Worm (Caenorhabditis elegans) whole organism, L4 larva: ENCODE data around the gene fbxa-127.
A peak's percentile ranks its signal among the peaks of the same experiment; 100 is the strongest.

Source experiments
- F26F4.8 ChIP-seq: fragments of 200-800 bp; sonication (Bioruptor generic); conservative IDR thresholded peaks from 2 replicates; pipeline ENCODE4 v1.3.6; 2022; ENCODE audit warnings: missing genetic modification characterization, missing compliant biosample characterization
- T26A8.4 ChIP-seq: fragments of 200-800 bp; sonication (Bioruptor generic); IDR thresholded peaks from 2 replicates; pipeline ENCODE4 v1.3.6; 2022; ENCODE audit warnings: missing genetic modification characterization, missing compliant biosample characterization
- aha-1 ChIP-seq: fragments of 150-350 bp; peaks from one replicate; lab custom pipeline; 2014; ENCODE audit warnings: missing biosample characterization, missing genetic modification characterization
- arid-1 ChIP-seq: fragments of 200-800 bp; sonication (Bioruptor generic); conservative IDR thresholded peaks from 2 replicates; pipeline ENCODE4 v1.3.6; 2022; ENCODE audit warnings: missing genetic modification reagents, missing genetic modification characterization, missing compliant biosample characterization
- attf-4 ChIP-seq: sonication (generic microtip); optimal IDR thresholded peaks from 3 replicates; lab custom pipeline; 2017; ENCODE audit warnings: missing biosample characterization, missing genetic modification characterization
- ceh-32 ChIP-seq: sonication (generic microtip); optimal IDR thresholded peaks from 2 replicates; lab custom pipeline; 2016; ENCODE audit warnings: mild to moderate bottlenecking, missing genetic modification characterization, missing compliant biosample characterization; ENCODE audit not compliant: poor library complexity
- ceh-62 ChIP-seq: sonication (generic microtip); optimal IDR thresholded peaks from 2 replicates; lab custom pipeline; 2017; ENCODE audit warnings: missing biosample characterization, missing genetic modification characterization
- ceh-82 ChIP-seq: sonication (generic microtip); optimal IDR thresholded peaks from 2 replicates; lab custom pipeline; 2017; ENCODE audit warnings: missing biosample characterization, missing genetic modification characterization
- daf-8 ChIP-seq: fragments of 200-800 bp; sonication (Bioruptor generic); IDR thresholded peaks from 2 replicates; pipeline ENCODE4 v1.3.6; 2022; ENCODE audit warnings: missing genetic modification characterization, missing compliant biosample characterization
- duxl-1 ChIP-seq: sonication (generic microtip); optimal IDR thresholded peaks from 2 replicates; lab custom pipeline; 2016; ENCODE audit warnings: mild to moderate bottlenecking, missing genetic modification characterization, moderate library complexity, missing compliant biosample characterization; ENCODE audit not compliant: poor library complexity
- fos-1 ChIP-seq: fragments of 150-350 bp; optimal IDR thresholded peaks from 2 replicates; lab custom pipeline; 2014; ENCODE audit warnings: missing biosample characterization, missing genetic modification characterization
- hlh-30 ChIP-seq: sonication (generic microtip); optimal IDR thresholded peaks from 2 replicates; lab custom pipeline; 2017; ENCODE audit warnings: antibody characterized with exemption, mild to moderate bottlenecking, missing genetic modification characterization, missing compliant biosample characterization; ENCODE audit not compliant: insufficient read depth
- lin-1 ChIP-seq: fragments of 200-800 bp; sonication (Bioruptor generic); IDR thresholded peaks from 2 replicates; pipeline ENCODE4 v1.3.6; 2022; ENCODE audit warnings: missing genetic modification reagents, missing genetic modification characterization, missing compliant biosample characterization
- lin-15B ChIP-seq: fragments of 150-350 bp; sonication (generic microtip); optimal IDR thresholded peaks from 3 replicates; lab custom pipeline; 2014; ENCODE audit warnings: missing biosample characterization, missing genetic modification characterization
- lin-38 ChIP-seq: fragments of 200-800 bp; sonication (Bioruptor generic); IDR thresholded peaks from 2 replicates; pipeline ENCODE4 v1.3.6; 2022; ENCODE audit warnings: missing genetic modification reagents, missing genetic modification characterization, missing compliant biosample characterization
- lir-3 ChIP-seq: sonication (generic microtip); optimal IDR thresholded peaks from 2 replicates; lab custom pipeline; 2016; ENCODE audit warnings: mild to moderate bottlenecking, missing genetic modification characterization, missing compliant biosample characterization
- madf-9 ChIP-seq: fragments of 200-800 bp; sonication (Bioruptor generic); conservative IDR thresholded peaks from 2 replicates; pipeline ENCODE4 v1.3.6; 2022; ENCODE audit warnings: missing genetic modification reagents, missing genetic modification characterization, missing compliant biosample characterization
- nhr-11 ChIP-seq: fragments of 150-350 bp; optimal IDR thresholded peaks from 2 replicates; lab custom pipeline; 2014; ENCODE audit warnings: missing biosample characterization, missing genetic modification characterization
- nhr-237 ChIP-seq: sonication (generic microtip); optimal IDR thresholded peaks from 2 replicates; lab custom pipeline; 2017; ENCODE audit warnings: missing biosample characterization, missing genetic modification characterization
- tra-1 ChIP-seq: fragments of 200-800 bp; sonication (Bioruptor generic); IDR thresholded peaks from 2 replicates; pipeline ENCODE4 v1.3.6; 2022; ENCODE audit warnings: missing genetic modification reagents, missing genetic modification characterization, missing compliant biosample characterization
- unc-130 ChIP-seq: sonication (generic microtip); optimal IDR thresholded peaks from 2 replicates; lab custom pipeline; 2016; ENCODE audit warnings: missing genetic modification reagents, missing genetic modification characterization, missing compliant biosample characterization
- unc-62 ChIP-seq, 3 experiments: fragments of 150-350 bp in 1 of 3; sonication (generic microtip); optimal IDR thresholded peaks in 2 of 3; peaks in 1 of 3; 1 replicate in 1 of 3; 2 replicates in 2 of 3; lab custom pipeline; 2014 to 2017; ENCODE audit warnings: missing biosample characterization in 3 of 3, missing genetic modification characterization in 3 of 3, missing genetic modification reagents in 3 of 3, missing genotype in 1 of 3
- zfp-2 ChIP-seq: sonication (generic microtip); optimal IDR thresholded peaks from 2 replicates; lab custom pipeline; 2016; ENCODE audit warnings: mild to moderate bottlenecking, missing genetic modification characterization, missing compliant biosample characterization
- ztf-11 ChIP-seq: fragments of 150-350 bp; optimal IDR thresholded peaks from 2 replicates; lab custom pipeline; 2014; ENCODE audit warnings: missing biosample characterization, missing genetic modification characterization

Gene fbxa-127

ce11 chrV:16759937-16760336 is 31.4 kb downstream of the fbxa-127 start:
- TF ChIP-seq unc-130 (no peak), ceh-62 (no peak), T26A8.4 (no peak), aha-1 (tag; lab: Kevin White, UChicago) (peak; percentile 6)
- TF ChIP-seq, all 104 proteins: peak for 1

ce11 chrV:16774428-16774827 is 45.9 kb downstream of the fbxa-127 start:
- no peak for TF ChIP-seq F26F4.8
- no peak for TF ChIP-seq zfp-2 (tag; lab: Kevin White, UChicago)
- TF ChIP-seq nhr-11 (tag; lab: Kevin White, UChicago), result no peak
- no peak for TF ChIP-seq nhr-237 (tag; lab: Kevin White, UChicago)
- TF ChIP-seq ceh-32 (tag; lab: Kevin White, UChicago), result no peak
- no peak for TF ChIP-seq lin-38 (GFP tag; lab: Robert Waterston, UW)
- no peak for TF ChIP-seq lin-1 (GFP tag; lab: Robert Waterston, UW)
- TF ChIP-seq madf-9, result no peak
- TF ChIP-seq duxl-1 (tag; lab: Kevin White, UChicago), result no peak
- TF ChIP-seq ceh-82 (tag; lab: Kevin White, UChicago), result no peak
- TF ChIP-seq tra-1, result no peak
- TF ChIP-seq daf-8 (GFP tag; lab: Robert Waterston, UW), result no peak

ce11 chrV:16778540-16779280 is 50.2 kb downstream of the fbxa-127 start:
- TF ChIP-seq hlh-30 (tag; lab: Kevin White, UChicago), result peak; percentile 8
- TF ChIP-seq arid-1 (GFP tag; lab: Robert Waterston, UW), result no peak

ce11 chrV:16779281-16779597 is 50.7 kb downstream of the fbxa-127 start:
- TF ChIP-seq daf-8 (GFP tag; lab: Robert Waterston, UW) (no peak), unc-62 (GFP tag; optimal IDR thresholded peaks at IDR 0.05 in 1 of 2; lab: Kevin White, UChicago) (peak in 1 of 2 experiments; percentile 95), unc-62 (tag; optimal IDR thresholded peaks at IDR 0.05; lab: Kevin White, UChicago) (no peak), lir-3 (tag; lab: Kevin White, UChicago) (no peak), lin-15B (no peak), fos-1 (tag; lab: Kevin White, UChicago) (no peak), ztf-11 (no peak), attf-4 (tag; lab: Kevin White, UChicago) (no peak), ceh-32 (tag; lab: Kevin White, UChicago) (no peak)
